Worm (Caenorhabditis elegans) whole organism, late embryonic: ENCODE results near the gene atat-2.

Experiments
- fkh-10 ChIP-seq: fragments of 150-350 bp; optimal IDR thresholded peaks from 2 replicates; lab custom pipeline; 2014; ENCODE audit warnings: missing biosample characterization, missing genetic modification reagents, missing genetic modification characterization
- ttx-3 ChIP-seq: sonication (generic microtip); optimal IDR thresholded peaks from 2 replicates; lab custom pipeline; 2016; ENCODE audit warnings: missing genetic modification reagents, missing genetic modification characterization, missing compliant biosample characterization

- TF ChIP-seq ttx-3 (tag; lab: Kevin White, UChicago) = no peak
- no peak for TF ChIP-seq fkh-10 (GFP tag; lab: Kevin White, UChicago)
Measured at ce11 chrX:5810677-5811076, 38.2 kb upstream of the atat-2 start.
